Worm (Caenorhabditis elegans): ENCODE results near the gene sre-10.

DNA sequence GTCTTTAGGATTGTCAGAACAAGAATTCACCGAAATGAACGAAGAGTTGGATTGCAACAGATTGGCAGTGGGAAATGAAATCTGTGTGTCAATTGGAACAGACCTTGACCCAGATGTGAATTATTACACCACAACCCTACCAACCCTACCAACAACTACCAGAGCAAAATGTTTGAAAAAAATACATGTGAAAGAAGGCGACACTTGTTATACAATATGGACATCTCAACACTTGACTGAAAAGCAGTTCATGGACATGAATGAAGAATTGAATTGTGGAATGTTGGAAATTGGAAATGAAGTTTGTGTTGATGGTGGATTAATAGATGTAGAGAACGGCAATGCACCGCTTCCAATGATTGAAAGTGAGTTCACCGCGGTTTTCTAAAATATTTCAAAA is 8.4 kb upstream of the sre-10 start:
- TF ChIP-seq elt-3 (tag; optimal IDR thresholded peaks at IDR 0.05) = no peak
- TF ChIP-seq nhr-12 (tag; optimal IDR thresholded peaks at IDR 0.05) = no peak
- TF ChIP-seq lsy-2 (tag; optimal IDR thresholded peaks at IDR 0.05) = no peak
- TF ChIP-seq zip-8 (tag; optimal IDR thresholded peaks at IDR 0.05) = no peak
- TF ChIP-seq unc-39 (tag; optimal IDR thresholded peaks at IDR 0.05) = no peak
- no peak for TF ChIP-seq elt-1 (tag; optimal IDR thresholded peaks at IDR 0.05; ENCODE audit: borderline replicate concordance, insufficient read depth)
- no peak for TF ChIP-seq nhr-237 (tag; optimal IDR thresholded peaks at IDR 0.05)
- TF ChIP-seq lin-32 (GFP tag; optimal IDR thresholded peaks at IDR 0.05) = no peak
- no peak for TF ChIP-seq pha-4 (tag; optimal IDR thresholded peaks at IDR 0.05)
